Worm (Caenorhabditis elegans) whole organism, young adult: Measurements from ENCODE around the gene set-27.

Experiments
- C06A6.2 ChIP-seq: fragments of 200-800 bp; sonication (Bioruptor generic); conservative IDR thresholded peaks from 2 replicates; pipeline ENCODE4 v1.3.6; 2022; ENCODE audit warnings: missing genetic modification characterization, missing compliant biosample characterization
- F10E7.11 ChIP-seq: sonication (generic microtip); optimal IDR thresholded peaks from 2 replicates; lab custom pipeline; 2017; ENCODE audit warnings: mild to moderate bottlenecking, missing genetic modification characterization, moderate library complexity, missing compliant biosample characterization
- F22D6.2 ChIP-seq: sonication (generic microtip); optimal IDR thresholded peaks from 2 replicates; lab custom pipeline; 2016; ENCODE audit warnings: mild to moderate bottlenecking, missing genetic modification characterization, missing compliant biosample characterization
- F39B2.1 ChIP-seq: fragments of 200-800 bp; sonication (Bioruptor generic); IDR thresholded peaks from 2 replicates; pipeline ENCODE4 v1.3.6; 2022; ENCODE audit warnings: missing genetic modification reagents, missing genetic modification characterization, missing compliant biosample characterization
- F57C9.4 ChIP-seq: sonication (generic microtip); optimal IDR thresholded peaks from 2 replicates; lab custom pipeline; 2017; ENCODE audit warnings: mild to moderate bottlenecking, missing genetic modification characterization, missing compliant biosample characterization
- T07F8.4 ChIP-seq: sonication (generic microtip); optimal IDR thresholded peaks from 2 replicates; lab custom pipeline; 2016; ENCODE audit warnings: mild to moderate bottlenecking, missing genetic modification characterization, moderate library complexity, missing compliant biosample characterization
- T26A5.8 ChIP-seq: sonication (generic microtip); optimal IDR thresholded peaks from 2 replicates; lab custom pipeline; 2016; ENCODE audit warnings: missing genetic modification characterization, missing compliant biosample characterization
- Y53G8AR.9 ChIP-seq: fragments of 200-800 bp; sonication (Bioruptor generic); conservative IDR thresholded peaks from 2 replicates; pipeline ENCODE4 v1.3.6; 2022; ENCODE audit warnings: missing genetic modification reagents, missing genetic modification characterization, missing compliant biosample characterization
- Y56A3A.18 ChIP-seq: fragments of 200-800 bp; sonication (Bioruptor generic); IDR thresholded peaks from 2 replicates; pipeline ENCODE4 v1.3.6; 2022; ENCODE audit warnings: missing genetic modification reagents, missing genetic modification characterization, missing compliant biosample characterization
- Y67H2A.10 ChIP-seq: fragments of 200-800 bp; sonication (Bioruptor generic); conservative IDR thresholded peaks from 2 replicates; pipeline ENCODE4 v1.3.6; 2022; ENCODE audit warnings: missing genetic modification reagents, missing genetic modification characterization, missing compliant biosample characterization
- aptf-3 ChIP-seq: fragments of 200-800 bp; sonication (Bioruptor generic); IDR thresholded peaks from 2 replicates; pipeline ENCODE4 v1.3.6; 2022; ENCODE audit warnings: missing genetic modification characterization, missing compliant biosample characterization
- atf-7 ChIP-seq: sonication (generic microtip); optimal IDR thresholded peaks from 2 replicates; lab custom pipeline; 2017; ENCODE audit warnings: mild to moderate bottlenecking, missing genetic modification characterization, missing compliant biosample characterization
- athp-1 ChIP-seq: sonication (generic microtip); optimal IDR thresholded peaks from 2 replicates; lab custom pipeline; 2017; ENCODE audit warnings: mild to moderate bottlenecking, missing genetic modification characterization, missing compliant biosample characterization
- attf-5 ChIP-seq: fragments of 200-800 bp; sonication (Bioruptor generic); optimal IDR thresholded peaks from 2 replicates; lab custom pipeline; 2018; ENCODE audit warnings: mild to moderate bottlenecking, missing genetic modification characterization, missing compliant biosample characterization
- bed-1 ChIP-seq: fragments of 200-800 bp; sonication (Bioruptor generic); IDR thresholded peaks from 2 replicates; pipeline ENCODE4 v1.3.6; 2022; ENCODE audit warnings: missing genetic modification reagents, missing genetic modification characterization, missing compliant biosample characterization
- ccch-3 ChIP-seq: fragments of 200-800 bp; sonication (Bioruptor generic); optimal IDR thresholded peaks from 2 replicates; lab custom pipeline; 2018; ENCODE audit warnings: mild to moderate bottlenecking, missing genetic modification characterization, missing compliant biosample characterization
- cebp-1 ChIP-seq, 2 experiments: fragments of 200-800 bp in 1 of 2; sonication (Bioruptor generic) in 1 of 2; sonication (generic microtip) in 1 of 2; IDR thresholded peaks in 1 of 2; optimal IDR thresholded peaks in 1 of 2; 2 replicates each; pipeline versions ENCODE4 v1.3.6 to Lab custom; 2017 to 2022; ENCODE audit warnings: missing compliant biosample characterization in 2 of 2, missing genetic modification characterization in 2 of 2, mild to moderate bottlenecking in 1 of 2, missing genetic modification reagents in 1 of 2, moderate library complexity in 1 of 2
- cebp-2 ChIP-seq: fragments of 200-800 bp; sonication (Bioruptor generic); IDR thresholded peaks from 2 replicates; pipeline ENCODE4 v1.3.6; 2022; ENCODE audit warnings: missing genetic modification characterization, missing compliant biosample characterization
- ceh-79 ChIP-seq: sonication (generic microtip); optimal IDR thresholded peaks from 2 replicates; lab custom pipeline; 2017; ENCODE audit warnings: mild to moderate bottlenecking, missing genetic modification characterization, missing compliant biosample characterization
- ceh-91 ChIP-seq: fragments of 200-800 bp; sonication (Bioruptor generic); IDR thresholded peaks from 2 replicates; pipeline ENCODE4 v1.3.6; 2022; ENCODE audit warnings: missing genetic modification reagents, missing genetic modification characterization, missing compliant biosample characterization
- chd-7 ChIP-seq: sonication (generic microtip); optimal IDR thresholded peaks from 2 replicates; lab custom pipeline; 2016; ENCODE audit warnings: mild to moderate bottlenecking, missing genetic modification characterization, moderate library complexity, missing compliant biosample characterization
- dox-1 ChIP-seq: fragments of 200-800 bp; sonication (Bioruptor generic); IDR thresholded peaks from 2 replicates; pipeline ENCODE4 v1.3.6; 2022; ENCODE audit warnings: missing genetic modification reagents, missing genetic modification characterization, missing compliant biosample characterization
- egl-18 ChIP-seq: fragments of 200-800 bp; sonication (Bioruptor generic); IDR thresholded peaks from 2 replicates; pipeline ENCODE4 v1.3.6; 2022; ENCODE audit warnings: missing genetic modification reagents, missing genetic modification characterization, missing compliant biosample characterization
- fkh-3 ChIP-seq: sonication (generic microtip); optimal IDR thresholded peaks from 2 replicates; lab custom pipeline; 2016; ENCODE audit warnings: mild to moderate bottlenecking, missing genetic modification characterization, missing compliant biosample characterization
- hmg-20 ChIP-seq: fragments of 200-800 bp; sonication (Bioruptor generic); IDR thresholded peaks from 2 replicates; pipeline ENCODE4 v1.3.6; 2022; ENCODE audit warnings: missing genetic modification reagents, missing genetic modification characterization, missing compliant biosample characterization
- hrde-1 ChIP-seq: sonication (generic microtip); optimal IDR thresholded peaks from 2 replicates; lab custom pipeline; 2016; ENCODE audit warnings: missing genetic modification characterization, mild to moderate bottlenecking, missing compliant biosample characterization, moderate library complexity, missing genotype, missing genetic modification reagents, borderline replicate concordance
- let-526 ChIP-seq: fragments of 200-800 bp; sonication (Bioruptor generic); IDR thresholded peaks from 2 replicates; pipeline ENCODE4 v1.3.6; 2022; ENCODE audit warnings: missing genetic modification reagents, missing genetic modification characterization, missing compliant biosample characterization
- let-607 ChIP-seq, 2 experiments: fragments of 200-800 bp in 1 of 2; sonication (Bioruptor generic) in 1 of 2; sonication (generic microtip) in 1 of 2; optimal IDR thresholded peaks; 2 replicates each; lab custom pipeline; 2016 to 2018; ENCODE audit warnings: mild to moderate bottlenecking in 2 of 2, missing compliant biosample characterization in 2 of 2, missing genetic modification characterization in 2 of 2, moderate library complexity in 2 of 2, missing genotype in 1 of 2
- lin-54 ChIP-seq: fragments of 200-800 bp; sonication (Bioruptor generic); optimal IDR thresholded peaks from 2 replicates; lab custom pipeline; 2018; ENCODE audit warnings: mild to moderate bottlenecking, missing genetic modification characterization, missing compliant biosample characterization
- madf-8 ChIP-seq: fragments of 200-800 bp; sonication (Bioruptor generic); conservative IDR thresholded peaks from 2 replicates; pipeline ENCODE4 v1.3.6; 2022; ENCODE audit warnings: missing genetic modification reagents, missing genetic modification characterization, missing compliant biosample characterization
- mes-4 ChIP-seq: sonication (generic microtip); optimal IDR thresholded peaks from 2 replicates; lab custom pipeline; 2016; ENCODE audit warnings: missing genotype, missing genetic modification characterization, missing compliant biosample characterization
- mxl-1 ChIP-seq: sonication (generic microtip); optimal IDR thresholded peaks from 2 replicates; lab custom pipeline; 2016; ENCODE audit warnings: missing genetic modification characterization, missing compliant biosample characterization
- nhr-120 ChIP-seq: fragments of 200-800 bp; sonication (Bioruptor generic); IDR thresholded peaks from 2 replicates; pipeline ENCODE4 v1.3.6; 2022; ENCODE audit warnings: missing genetic modification characterization, missing compliant biosample characterization
- nhr-179 ChIP-seq: sonication (generic microtip); optimal IDR thresholded peaks from 2 replicates; lab custom pipeline; 2016; ENCODE audit warnings: mild to moderate bottlenecking, missing genetic modification characterization, missing compliant biosample characterization
- nhr-90 ChIP-seq: sonication (generic microtip); optimal IDR thresholded peaks from 2 replicates; lab custom pipeline; 2016; ENCODE audit warnings: missing genotype, mild to moderate bottlenecking, missing genetic modification characterization, missing compliant biosample characterization
- pbrm-1 ChIP-seq: fragments of 200-800 bp; sonication (Bioruptor generic); IDR thresholded peaks from 2 replicates; pipeline ENCODE4 v1.3.6; 2022; ENCODE audit warnings: missing genetic modification reagents, missing genetic modification characterization, missing compliant biosample characterization
- rec-8 ChIP-seq, 2 experiments: sonication (generic microtip); optimal IDR thresholded peaks; 2 replicates each; lab custom pipeline; 2016; ENCODE audit warnings: mild to moderate bottlenecking in 2 of 2, missing genetic modification characterization in 2 of 2, missing genetic modification reagents in 2 of 2, missing genotype in 2 of 2, missing biosample characterization in 1 of 2, missing compliant biosample characterization in 1 of 2, moderate library complexity in 1 of 2
- rpc-1 ChIP-seq, 2 experiments: fragments of 150-350 bp in 1 of 2; sonication (generic microtip) in 1 of 2; optimal IDR thresholded peaks; 2 replicates each; lab custom pipeline; 2014 to 2018; ENCODE audit warnings: missing biosample characterization in 1 of 2, missing genetic modification characterization in 1 of 2, missing genetic modification reagents in 1 of 2, missing genotype in 1 of 2
- sptf-2 ChIP-seq: fragments of 200-800 bp; sonication (Bioruptor generic); optimal IDR thresholded peaks from 2 replicates; lab custom pipeline; 2018; ENCODE audit warnings: mild to moderate bottlenecking, missing genetic modification characterization, missing compliant biosample characterization
- tbp1 ChIP-seq: fragments of 200-800 bp; sonication (Bioruptor generic); optimal IDR thresholded peaks from 2 replicates; lab custom pipeline; 2018; ENCODE audit warnings: mild to moderate bottlenecking, missing genetic modification characterization, missing compliant biosample characterization
- tbx-9 ChIP-seq: sonication (generic microtip); optimal IDR thresholded peaks from 2 replicates; lab custom pipeline; 2016; ENCODE audit warnings: borderline replicate concordance, missing genetic modification characterization, inconsistent platforms, missing compliant biosample characterization
- tlf-1 ChIP-seq: fragments of 200-800 bp; sonication (Bioruptor generic); optimal IDR thresholded peaks from 2 replicates; lab custom pipeline; 2018; ENCODE audit warnings: mild to moderate bottlenecking, missing genetic modification characterization, missing compliant biosample characterization
- zim-3 ChIP-seq: sonication (generic microtip); optimal IDR thresholded peaks from 2 replicates; lab custom pipeline; 2017; ENCODE audit warnings: mild to moderate bottlenecking, missing genetic modification characterization, moderate library complexity, missing compliant biosample characterization
- ztf-18 ChIP-seq: sonication (generic microtip); optimal IDR thresholded peaks from 2 replicates; lab custom pipeline; 2016; ENCODE audit warnings: missing genotype, mild to moderate bottlenecking, missing genetic modification characterization, missing compliant biosample characterization
- ztf-25 ChIP-seq: fragments of 200-800 bp; sonication (Bioruptor generic); IDR thresholded peaks from 2 replicates; pipeline ENCODE4 v1.3.6; 2022; ENCODE audit warnings: missing genetic modification reagents, missing genetic modification characterization, missing compliant biosample characterization
- ztf-28 ChIP-seq: fragments of 200-800 bp; sonication (Bioruptor generic); IDR thresholded peaks from 2 replicates; pipeline ENCODE4 v1.3.6; 2022; ENCODE audit warnings: missing genetic modification reagents, missing genetic modification characterization, missing compliant biosample characterization

set-27 gene

ce11 chrIII:2725221-2726203 is 24.8 kb downstream of the set-27 start, which contains the start of gene cosa-1:
TSS of gene cosa-1 (plus strand) at chrIII:2726116.
- no peak for TF ChIP-seq pbrm-1 (GFP tag; lab: Robert Waterston, UW)
- TF ChIP-seq attf-5 (GFP tag; lab: Kevin White, UChicago): no peak
- no peak for TF ChIP-seq fkh-3
- TF ChIP-seq ztf-25 (GFP tag; lab: Robert Waterston, UW): no peak
- TF ChIP-seq ztf-28 (GFP tag; lab: Robert Waterston, UW): no peak
- no peak for TF ChIP-seq chd-7 (tag; lab: Kevin White, UChicago)
- TF ChIP-seq Y56A3A.18 (GFP tag; lab: Robert Waterston, UW): no peak
- no peak for TF ChIP-seq sptf-2 (GFP tag; lab: Kevin White, UChicago)
- TF ChIP-seq hrde-1: peak; percentile 39
- TF ChIP-seq ztf-18 (tag; lab: Kevin White, UChicago): no peak
- TF ChIP-seq tbx-9 (tag; lab: Kevin White, UChicago): no peak
- no peak for TF ChIP-seq rec-8 (tag; optimal IDR thresholded peaks at IDR 0.05; lab: Kevin White, UChicago)
- no peak for TF ChIP-seq atf-7 (tag; lab: Kevin White, UChicago)
- TF ChIP-seq nhr-179: no peak
- TF ChIP-seq ccch-3 (GFP tag; lab: Kevin White, UChicago): no peak
- no peak for TF ChIP-seq let-526 (GFP tag; lab: Robert Waterston, UW)
- no peak for TF ChIP-seq ceh-79
- TF ChIP-seq madf-8 (GFP tag; lab: Robert Waterston, UW): peak; percentile 78
- peak; percentile 38 for TF ChIP-seq lin-54
- TF ChIP-seq hmg-20 (GFP tag; lab: Robert Waterston, UW): no peak
- no peak for TF ChIP-seq C06A6.2 (GFP tag; lab: Robert Waterston, UW)
- TF ChIP-seq mes-4 (tag; lab: Kevin White, UChicago): no peak
- peak; percentile 62; the same call in 1 of the 2 replicates for TF ChIP-seq dox-1 (GFP tag; lab: Robert Waterston, UW)
- no peak for TF ChIP-seq nhr-90
- peak; percentile 19 for TF ChIP-seq athp-1 (tag; lab: Kevin White, UChicago)
- no peak for TF ChIP-seq mxl-1 (tag; lab: Kevin White, UChicago)
- no peak for TF ChIP-seq nhr-120 (GFP tag; lab: Robert Waterston, UW)
- TF ChIP-seq Y67H2A.10: no peak
- peak in 1 of 2 experiments; percentile 56 for TF ChIP-seq let-607 (tag; optimal IDR thresholded peaks at IDR 0.05; lab: Kevin White, UChicago)
- peak; percentile 75; the same call in 1 of the 2 replicates for TF ChIP-seq ceh-91
- no peak for TF ChIP-seq aptf-3 (GFP tag; lab: Robert Waterston, UW)
- TF ChIP-seq rpc-1 (optimal IDR thresholded peaks at IDR 0.05; lab: Kevin White, UChicago): no peak
- TF ChIP-seq rpc-1 (tag; optimal IDR thresholded peaks at IDR 0.05; lab: Kevin White, UChicago): peak; percentile 2
- no peak for TF ChIP-seq Y53G8AR.9
- TF ChIP-seq F22D6.2 (tag; lab: Kevin White, UChicago): no peak
- TF ChIP-seq cebp-2 (GFP tag; lab: Robert Waterston, UW): no peak
- TF ChIP-seq T26A5.8 (tag; lab: Kevin White, UChicago): no peak
- TF ChIP-seq egl-18: no peak
- TF ChIP-seq F10E7.11 (tag; lab: Kevin White, UChicago): no peak
- no peak for TF ChIP-seq F39B2.1 (GFP tag; lab: Robert Waterston, UW)
- no peak for TF ChIP-seq F57C9.4 (tag; lab: Kevin White, UChicago)
- TF ChIP-seq bed-1 (GFP tag; lab: Robert Waterston, UW): no peak
- no peak for TF ChIP-seq T07F8.4
- no peak for TF ChIP-seq zim-3
- TF ChIP-seq tbp1: peak; percentile 18
- no peak for TF ChIP-seq cebp-1 (GFP tag; IDR thresholded peaks at IDR 0.05; lab: Robert Waterston, UW)
- no peak for TF ChIP-seq cebp-1 (tag; optimal IDR thresholded peaks at IDR 0.05; lab: Kevin White, UChicago)
- peak; percentile 20 for TF ChIP-seq tlf-1 (GFP tag; lab: Kevin White, UChicago)
